Fruit fly (Drosophila melanogaster) whole organism, embryonic: ENCODE data around the gene Tet.

Experiments used
- ATbp ChIP-seq: fragments of 200-800 bp; sonication (Bioruptor generic); optimal IDR thresholded peaks from 2 replicates; lab custom pipeline; 2017; ENCODE audit warnings: missing biosample characterization, mild to moderate bottlenecking, missing genetic modification characterization, missing genetic modification reagents
- B-H1 ChIP-seq: fragments of 200-800 bp; sonication (Bioruptor generic); IDR thresholded peaks from 3 replicates; pipeline ENCODE4 v1.3.6; 2022; ENCODE audit warnings: missing biosample characterization, missing genetic modification characterization
- Bgb ChIP-seq: fragments of 200-800 bp; sonication (Bioruptor generic); IDR thresholded peaks from 2 replicates; pipeline ENCODE4 v1.3.6; 2022; ENCODE audit warnings: missing biosample characterization, missing genetic modification characterization; ENCODE audit not compliant: partially characterized antibody
- CG11085 ChIP-seq: fragments of 200-800 bp; sonication (Bioruptor generic); IDR thresholded peaks from 2 replicates; pipeline ENCODE4 v1.3.6; 2022; ENCODE audit warnings: missing biosample characterization, missing genetic modification characterization
- CG11398 ChIP-seq: fragments of 200-800 bp; sonication (Bioruptor generic); optimal IDR thresholded peaks from 2 replicates; lab custom pipeline; 2016; ENCODE audit warnings: missing biosample characterization, missing genetic modification characterization
- CG11456 ChIP-seq: fragments of 200-800 bp; sonication (Bioruptor generic); IDR thresholded peaks from 3 replicates; pipeline ENCODE4 v1.3.6; 2022; ENCODE audit warnings: missing biosample characterization, missing genetic modification characterization
- CG11695 ChIP-seq: fragments of 200-800 bp; sonication (Bioruptor generic); IDR thresholded peaks from 3 replicates; pipeline ENCODE4 v1.3.6; 2022; ENCODE audit warnings: missing biosample characterization, missing genetic modification characterization
- CG12071 ChIP-seq: fragments of 200-800 bp; sonication (Bioruptor generic); optimal IDR thresholded peaks from 3 replicates; lab custom pipeline; 2018; ENCODE audit warnings: missing biosample characterization, mild to moderate bottlenecking, missing genetic modification characterization
- CG13894 ChIP-seq: fragments of 200-800 bp; sonication (Bioruptor generic); optimal IDR thresholded peaks from 3 replicates; lab custom pipeline; 2018; ENCODE audit warnings: missing biosample characterization, mild to moderate bottlenecking, missing genetic modification characterization, moderate library complexity
- CG14014 ChIP-seq: fragments of 200-800 bp; sonication (Bioruptor generic); IDR thresholded peaks from 2 replicates; pipeline ENCODE4 v1.3.6; 2022; ENCODE audit warnings: missing biosample characterization, missing genetic modification characterization
- CG16779 ChIP-seq: fragments of 200-800 bp; sonication (Bioruptor generic); IDR thresholded peaks from 2 replicates; pipeline ENCODE4 v1.3.6; 2022; ENCODE audit warnings: missing biosample characterization, missing genetic modification characterization
- CG16815 ChIP-seq: fragments of 200-800 bp; sonication (Bioruptor generic); optimal IDR thresholded peaks from 3 replicates; lab custom pipeline; 2017; ENCODE audit warnings: missing biosample characterization, mild to moderate bottlenecking, missing genetic modification characterization
- CG17361 ChIP-seq: fragments of 200-800 bp; sonication (Bioruptor generic); IDR thresholded peaks from 3 replicates; pipeline ENCODE4 v1.3.6; 2022; ENCODE audit warnings: missing biosample characterization, missing genetic modification characterization
- CG18262 ChIP-seq: fragments of 200-800 bp; optimal IDR thresholded peaks from 3 replicates; lab custom pipeline; 2019; ENCODE audit warnings: missing biosample characterization, mild to moderate bottlenecking, missing genetic modification characterization, moderate library complexity
- CG34224 ChIP-seq: fragments of 200-800 bp; sonication (Bioruptor generic); IDR thresholded peaks from 3 replicates; pipeline ENCODE4 v1.3.6; 2022; ENCODE audit warnings: missing biosample characterization, missing genetic modification characterization; ENCODE audit not compliant: partially characterized antibody
- CG3847 ChIP-seq: fragments of 200-800 bp; sonication (Bioruptor generic); IDR thresholded peaks from 2 replicates; pipeline ENCODE4 v1.3.6; 2022; ENCODE audit warnings: missing biosample characterization, missing genetic modification characterization
- CG4730 ChIP-seq: fragments of 200-800 bp; sonication (Bioruptor generic); IDR thresholded peaks from 2 replicates; pipeline ENCODE4 v1.3.6; 2022; ENCODE audit warnings: missing biosample characterization, missing genetic modification characterization
- CG5953 ChIP-seq: fragments of 200-800 bp; sonication (Bioruptor generic); IDR thresholded peaks from 2 replicates; pipeline ENCODE4 v1.3.6; 2022; ENCODE audit warnings: missing biosample characterization, missing genetic modification characterization
- CG6813 ChIP-seq: fragments of 200-800 bp; sonication (Bioruptor generic); optimal IDR thresholded peaks from 2 replicates; lab custom pipeline; 2017; ENCODE audit warnings: missing biosample characterization, missing genetic modification characterization, mild to moderate bottlenecking, moderate library complexity, missing genetic modification reagents
- CG7786 ChIP-seq: fragments of 200-800 bp; sonication (Bioruptor generic); optimal IDR thresholded peaks from 2 replicates; lab custom pipeline; 2016; ENCODE audit warnings: missing biosample characterization, missing genetic modification characterization
- CG9932 ChIP-seq: fragments of 200-800 bp; sonication (Bioruptor generic); IDR thresholded peaks from 2 replicates; pipeline ENCODE4 v1.3.6; 2022; ENCODE audit warnings: missing biosample characterization, missing genetic modification characterization
- Dbx ChIP-seq: fragments of 200-800 bp; sonication (Bioruptor generic); IDR thresholded peaks from 3 replicates; pipeline ENCODE4 v1.3.6; 2022; ENCODE audit warnings: missing biosample characterization, missing genetic modification characterization
- E2f1 ChIP-seq: fragments of 200-800 bp; sonication (Bioruptor generic); IDR thresholded peaks from 2 replicates; pipeline ENCODE4 v1.3.6; 2022; ENCODE audit warnings: missing biosample characterization, missing genetic modification characterization
- E2f2 ChIP-seq: fragments of 200-800 bp; sonication (Bioruptor generic); IDR thresholded peaks from 2 replicates; pipeline ENCODE4 v1.3.6; 2022; ENCODE audit warnings: missing biosample characterization, missing genetic modification characterization
- ERR ChIP-seq: fragments of 200-800 bp; sonication (Bioruptor generic); optimal IDR thresholded peaks from 2 replicates; lab custom pipeline; 2016; ENCODE audit warnings: missing biosample characterization, missing genetic modification characterization
- Fer3 ChIP-seq: fragments of 200-800 bp; sonication (Bioruptor generic); optimal IDR thresholded peaks from 2 replicates; lab custom pipeline; 2018; ENCODE audit warnings: missing biosample characterization, mild to moderate bottlenecking, missing genetic modification characterization, moderate library complexity
- H2.0 ChIP-seq: fragments of 200-800 bp; sonication (Bioruptor generic); IDR thresholded peaks from 2 replicates; pipeline ENCODE4 v1.3.6; 2022; ENCODE audit warnings: missing biosample characterization, missing genetic modification characterization
- HHEX ChIP-seq: fragments of 200-800 bp; sonication (Bioruptor generic); optimal IDR thresholded peaks from 3 replicates; lab custom pipeline; 2017; ENCODE audit warnings: missing biosample characterization, mild to moderate bottlenecking, missing genetic modification characterization, missing genetic modification reagents
- Jarid2 ChIP-seq: fragments of 200-800 bp; sonication (Bioruptor generic); optimal IDR thresholded peaks from 3 replicates; lab custom pipeline; 2017; ENCODE audit warnings: mild to moderate bottlenecking, missing biosample characterization, missing genetic modification reagents, missing genetic modification characterization
- Med ChIP-seq: fragments of 200-800 bp; sonication (Bioruptor generic); peaks from one replicate; lab custom pipeline; 2016; ENCODE audit warnings: missing biosample characterization, missing genetic modification characterization, mild to moderate bottlenecking, inconsistent platforms, moderate library complexity
- Sry-δ ChIP-seq: fragments of 200-800 bp; sonication (Bioruptor generic); optimal IDR thresholded peaks from 2 replicates; lab custom pipeline; 2016; ENCODE audit warnings: missing biosample characterization, missing genetic modification characterization
- abd-A ChIP-seq: fragments of 200-800 bp; sonication (Bioruptor generic); optimal IDR thresholded peaks from 3 replicates; lab custom pipeline; 2019; ENCODE audit warnings: missing biosample characterization, mild to moderate bottlenecking, missing genetic modification characterization, moderate library complexity
- bab2 ChIP-seq: fragments of 200-800 bp; sonication (Bioruptor generic); optimal IDR thresholded peaks from 2 replicates; lab custom pipeline; 2016; ENCODE audit warnings: missing biosample characterization, missing genetic modification characterization
- chm ChIP-seq: fragments of 200-800 bp; sonication (Bioruptor generic); IDR thresholded peaks from 2 replicates; pipeline ENCODE4 v1.3.6; 2022; ENCODE audit warnings: missing biosample characterization, missing genetic modification characterization
- corto ChIP-seq: fragments of 200-800 bp; sonication (Bioruptor generic); optimal IDR thresholded peaks from 2 replicates; lab custom pipeline; 2016; ENCODE audit warnings: missing biosample characterization, mild to moderate bottlenecking, missing genetic modification characterization, moderate library complexity
- crol ChIP-seq: fragments of 200-800 bp; sonication (Bioruptor generic); IDR thresholded peaks from 2 replicates; pipeline ENCODE4 v1.3.6; 2022; ENCODE audit warnings: missing biosample characterization, missing genetic modification characterization
- ems ChIP-seq: fragments of 200-800 bp; sonication (Bioruptor generic); optimal IDR thresholded peaks from 3 replicates; lab custom pipeline; 2016; ENCODE audit warnings: missing biosample characterization, missing genetic modification characterization
- fd102C ChIP-seq: fragments of 200-800 bp; sonication (Bioruptor generic); optimal IDR thresholded peaks from 2 replicates; lab custom pipeline; 2018; ENCODE audit warnings: missing biosample characterization, mild to moderate bottlenecking, missing genetic modification characterization, moderate library complexity
- inv ChIP-seq: fragments of 200-800 bp; sonication (Bioruptor generic); IDR thresholded peaks from 2 replicates; pipeline ENCODE4 v1.3.6; 2022; ENCODE audit warnings: missing biosample characterization, missing genetic modification characterization; ENCODE audit not compliant: partially characterized antibody
- knrl ChIP-seq: fragments of 200-800 bp; sonication (Bioruptor generic); IDR thresholded peaks from 3 replicates; pipeline ENCODE4 v1.3.6; 2022; ENCODE audit warnings: missing biosample characterization, missing genetic modification characterization; ENCODE audit not compliant: partially characterized antibody
- lab ChIP-seq: fragments of 200-800 bp; sonication (Bioruptor generic); optimal IDR thresholded peaks from 3 replicates; lab custom pipeline; 2017; ENCODE audit warnings: missing biosample characterization, missing genetic modification characterization, mild to moderate bottlenecking, moderate library complexity, missing genetic modification reagents
- lilli ChIP-seq: fragments of 200-800 bp; sonication (Bioruptor generic); optimal IDR thresholded peaks from 3 replicates; lab custom pipeline; 2016; ENCODE audit warnings: missing biosample characterization, missing genetic modification characterization
- nau ChIP-seq: fragments of 200-800 bp; sonication (Bioruptor generic); optimal IDR thresholded peaks from 3 replicates; lab custom pipeline; 2017; ENCODE audit warnings: missing biosample characterization, mild to moderate bottlenecking, missing genetic modification characterization, missing genetic modification reagents
- ranshi ChIP-seq: fragments of 200-800 bp; sonication (Bioruptor generic); IDR thresholded peaks from 2 replicates; pipeline ENCODE4 v1.3.6; 2022; ENCODE audit warnings: missing biosample characterization, missing genetic modification characterization
- slp2 ChIP-seq: fragments of 200-800 bp; sonication (Bioruptor generic); optimal IDR thresholded peaks from 2 replicates; lab custom pipeline; 2016; ENCODE audit warnings: missing biosample characterization, missing genetic modification characterization
- so ChIP-seq: fragments of 200-800 bp; sonication (Bioruptor generic); IDR thresholded peaks from 3 replicates; pipeline ENCODE4 v1.3.6; 2022; ENCODE audit warnings: missing biosample characterization, missing genetic modification characterization
- tin ChIP-seq: fragments of 200-800 bp; sonication (Bioruptor generic); optimal IDR thresholded peaks from 3 replicates; lab custom pipeline; 2016; ENCODE audit warnings: missing biosample characterization, missing genetic modification characterization
- trem ChIP-seq: fragments of 200-800 bp; optimal IDR thresholded peaks from 3 replicates; lab custom pipeline; 2019; ENCODE audit warnings: missing biosample characterization, mild to moderate bottlenecking, missing genetic modification characterization, moderate library complexity
- twi ChIP-seq: fragments of 200-800 bp; optimal IDR thresholded peaks from 2 replicates; lab custom pipeline; 2019; ENCODE audit warnings: missing biosample characterization, mild to moderate bottlenecking, missing genetic modification characterization, moderate library complexity
- zfh2 ChIP-seq: fragments of 200-800 bp; sonication (Bioruptor generic); optimal IDR thresholded peaks from 2 replicates; lab custom pipeline; 2016; ENCODE audit warnings: missing biosample characterization, missing genetic modification characterization

Tet gene

DNA sequence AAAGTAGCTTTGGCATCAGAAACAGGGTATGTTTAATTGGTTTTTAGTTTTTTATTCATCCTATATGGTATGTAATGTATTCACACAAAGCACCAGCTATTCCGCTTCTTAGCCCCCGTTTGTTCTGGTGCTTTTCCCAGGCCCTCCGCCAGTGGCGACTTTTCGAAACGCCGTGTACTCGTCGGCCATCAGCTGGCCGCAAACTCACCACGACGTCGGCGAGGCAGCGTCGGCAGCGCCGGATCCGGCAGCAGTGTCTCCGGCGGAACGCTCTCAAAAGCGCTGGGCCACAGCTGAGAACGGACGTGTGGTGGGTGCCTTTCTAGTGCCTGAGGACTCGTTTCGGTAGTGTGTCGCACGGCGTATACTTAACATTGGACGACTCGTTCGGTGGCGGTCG, 15.8 kb upstream of the Tet start, which contains the start of gene Shab (continued):
- peak; percentile 53 for TF ChIP-seq lab (GFP tag; lab: Kevin White, UChicago)
- TF ChIP-seq ERR (GFP tag; lab: Kevin White, UChicago): peak; percentile 4
- peak; percentile 74; the same call in 2 of the 3 replicates for TF ChIP-seq CG11456 (GFP tag; lab: Robert Waterston, UW)
- peak; percentile 36 for TF ChIP-seq chm (GFP tag; lab: Robert Waterston, UW)
- no peak for TF ChIP-seq CG6813 (GFP tag; lab: Kevin White, UChicago)
- TF ChIP-seq Fer3 (tag; lab: Kevin White, UChicago): no peak
- TF ChIP-seq CG12071 (GFP tag; lab: Kevin White, UChicago): no peak
- TF ChIP-seq CG7786 (GFP tag; lab: Kevin White, UChicago): no peak
- TF ChIP-seq CG14014 (GFP tag; lab: Robert Waterston, UW): peak; percentile 44; the same call in 1 of the 2 replicates
- TF ChIP-seq Dbx: peak; percentile 70; the same call in 2 of the 3 replicates
- TF ChIP-seq CG11398 (GFP tag; lab: Kevin White, UChicago): no peak
- TF ChIP-seq slp2: no peak
- peak; percentile 4 for TF ChIP-seq lilli (GFP tag; lab: Kevin White, UChicago)
- TF ChIP-seq tin (GFP tag; lab: Kevin White, UChicago): peak; percentile 17
- TF ChIP-seq CG4730 (GFP tag; lab: Robert Waterston, UW): peak; percentile 23; the same call in 1 of the 2 replicates
- TF ChIP-seq abd-A (tag; lab: Kevin White, UChicago): peak; percentile 34
- TF ChIP-seq fd102C (GFP tag; lab: Kevin White, UChicago): no peak
- peak; percentile 42; the same call in 1 of the 2 replicates for TF ChIP-seq E2f2 (GFP tag; lab: Robert Waterston, UW)
- 0 out of 2 replicates have a peak, but pooled peaks have one; percentile 39 for TF ChIP-seq CG11085
- TF ChIP-seq knrl (GFP tag; lab: Robert Waterston, UW): no peak
- TF ChIP-seq CG18262: no peak
- TF ChIP-seq CG17361 (GFP tag; lab: Robert Waterston, UW): no peak
- no peak for TF ChIP-seq trem (tag; lab: Kevin White, UChicago)
- no peak for TF ChIP-seq ems (GFP tag; lab: Kevin White, UChicago)
- TF ChIP-seq crol (GFP tag; lab: Robert Waterston, UW): 0 out of 2 replicates have a peak, but pooled peaks have one; percentile 23
- TF ChIP-seq CG9932 (GFP tag; lab: Robert Waterston, UW): peak; percentile 58
- no peak for TF ChIP-seq Sry-δ (GFP tag; lab: Kevin White, UChicago)
- TF ChIP-seq Bgb (GFP tag; lab: Robert Waterston, UW): peak; percentile 43; the same call in 1 of the 2 replicates
- TF ChIP-seq CG13894 (tag; lab: Kevin White, UChicago): peak; percentile 24
- TF ChIP-seq B-H1: peak; percentile 27; the same call in 1 of the 3 replicates
- TF ChIP-seq Med (GFP tag; lab: Kevin White, UChicago): peak; percentile 90
- TF ChIP-seq CG5953 (GFP tag; lab: Robert Waterston, UW): peak; percentile 32; the same call in 1 of the 2 replicates
- TF ChIP-seq CG11695: no peak
- peak; percentile 5 for TF ChIP-seq HHEX (GFP tag; lab: Kevin White, UChicago)
- peak; percentile 13 for TF ChIP-seq ATbp
- TF ChIP-seq corto: no peak
- no peak for TF ChIP-seq H2.0 (GFP tag; lab: Robert Waterston, UW)
- peak; percentile 31 for TF ChIP-seq Jarid2
- 0 out of 2 replicates have a peak, but pooled peaks have one; percentile 17 for TF ChIP-seq E2f1 (GFP tag; lab: Robert Waterston, UW)
- TF ChIP-seq CG16779 (GFP tag; lab: Robert Waterston, UW): peak; percentile 78; the same call in 1 of the 2 replicates
- TF ChIP-seq so (GFP tag; lab: Robert Waterston, UW): peak; percentile 18; the same call in 1 of the 3 replicates
- TF ChIP-seq ranshi (GFP tag; lab: Robert Waterston, UW): peak; percentile 51; the same call in 1 of the 2 replicates
- TF ChIP-seq twi (tag; lab: Kevin White, UChicago): no peak
- peak; percentile 36; the same call in 1 of the 2 replicates for TF ChIP-seq CG3847
- TF ChIP-seq nau (GFP tag; lab: Kevin White, UChicago): peak; percentile 14
- no peak for TF ChIP-seq CG16815 (GFP tag; lab: Kevin White, UChicago)
- peak; percentile 49 for TF ChIP-seq bab2 (GFP tag; lab: Kevin White, UChicago)
- TF ChIP-seq CG34224 (GFP tag; lab: Robert Waterston, UW): peak; percentile 35; the same call in 1 of the 3 replicates
- TF ChIP-seq inv: no peak
- peak; percentile 21 for TF ChIP-seq zfh2 (GFP tag; lab: Kevin White, UChicago)
